Fruit fly (Drosophila melanogaster) whole organism, prepupa: ENCODE data around the gene CG1116.

Source experiments
- Blimp-1 ChIP-seq: fragments of 200-800 bp; sonication (Bioruptor generic); optimal IDR thresholded peaks from 3 replicates; lab custom pipeline; 2017; ENCODE audit warnings: missing biosample characterization, missing genetic modification characterization, mild to moderate bottlenecking, moderate library complexity, missing genetic modification reagents
- CG10631 ChIP-seq: fragments of 200-800 bp; sonication (Bioruptor generic); optimal IDR thresholded peaks from 2 replicates; lab custom pipeline; 2016; ENCODE audit warnings: missing biosample characterization, missing genetic modification characterization
- CG10669 ChIP-seq: fragments of 200-800 bp; sonication (Bioruptor generic); optimal IDR thresholded peaks from 3 replicates; lab custom pipeline; 2018; ENCODE audit warnings: missing biosample characterization, mild to moderate bottlenecking, missing genetic modification characterization, moderate library complexity
- CG11902 ChIP-seq: fragments of 200-800 bp; sonication (Bioruptor generic); optimal IDR thresholded peaks from 3 replicates; lab custom pipeline; 2016; ENCODE audit warnings: missing biosample characterization, missing genetic modification characterization
- CG15336 ChIP-seq: fragments of 200-800 bp; sonication (Bioruptor generic); IDR thresholded peaks from 2 replicates; pipeline ENCODE4 v1.3.6; 2022; ENCODE audit warnings: missing biosample characterization, missing genetic modification characterization
- CG16779 ChIP-seq: fragments of 200-800 bp; sonication (Bioruptor generic); optimal IDR thresholded peaks from 3 replicates; lab custom pipeline; 2017; ENCODE audit warnings: missing biosample characterization, mild to moderate bottlenecking, missing genetic modification characterization
- CG3032 ChIP-seq: fragments of 200-800 bp; optimal IDR thresholded peaks from 2 replicates; lab custom pipeline; 2019; ENCODE audit warnings: missing biosample characterization, mild to moderate bottlenecking, missing genetic modification characterization, moderate library complexity
- CG31627 ChIP-seq: fragments of 200-800 bp; sonication (Bioruptor generic); optimal IDR thresholded peaks from 3 replicates; lab custom pipeline; 2016; ENCODE audit warnings: missing biosample characterization, missing genetic modification characterization
- CG32006 ChIP-seq: fragments of 200-800 bp; sonication (Bioruptor generic); optimal IDR thresholded peaks from 3 replicates; lab custom pipeline; 2017; ENCODE audit warnings: missing biosample characterization, mild to moderate bottlenecking, missing genetic modification characterization
- CG34406 ChIP-seq: fragments of 200-800 bp; sonication (Bioruptor generic); optimal IDR thresholded peaks from 3 replicates; lab custom pipeline; 2016; ENCODE audit warnings: missing biosample characterization, missing genetic modification characterization
- CG3919 ChIP-seq: fragments of 200-800 bp; sonication (Bioruptor generic); optimal IDR thresholded peaks from 3 replicates; lab custom pipeline; 2016; ENCODE audit warnings: missing biosample characterization, missing genetic modification characterization
- CG4318 ChIP-seq: fragments of 200-800 bp; sonication (Bioruptor generic); optimal IDR thresholded peaks from 3 replicates; lab custom pipeline; 2017; ENCODE audit warnings: missing biosample characterization, mild to moderate bottlenecking, missing genetic modification characterization
- CG6808 ChIP-seq: fragments of 200-800 bp; sonication (Bioruptor generic); optimal IDR thresholded peaks from 3 replicates; lab custom pipeline; 2017; ENCODE audit warnings: missing biosample characterization, missing genetic modification characterization, mild to moderate bottlenecking, moderate library complexity, missing genetic modification reagents
- CG6854 ChIP-seq: fragments of 200-800 bp; sonication (Bioruptor generic); optimal IDR thresholded peaks from 2 replicates; lab custom pipeline; 2017; ENCODE audit warnings: missing biosample characterization, mild to moderate bottlenecking, missing genetic modification characterization
- CG8119 ChIP-seq: fragments of 200-800 bp; sonication (Bioruptor generic); IDR thresholded peaks from 3 replicates; pipeline ENCODE4 v1.3.6; 2022; ENCODE audit warnings: missing biosample characterization, missing genetic modification characterization
- CG8632 ChIP-seq: fragments of 200-800 bp; sonication (Bioruptor generic); optimal IDR thresholded peaks from 3 replicates; lab custom pipeline; 2016; ENCODE audit warnings: missing biosample characterization, missing genetic modification characterization
- Eip78C ChIP-seq: fragments of 200-800 bp; sonication (Bioruptor generic); peaks from one replicate; lab custom pipeline; 2016; ENCODE audit warnings: missing biosample characterization, missing genetic modification characterization
- Eip93F ChIP-seq: fragments of 200-800 bp; sonication (Bioruptor generic); optimal IDR thresholded peaks from 2 replicates; lab custom pipeline; 2016; ENCODE audit warnings: missing biosample characterization, mild to moderate bottlenecking, missing genetic modification characterization
- Gug ChIP-seq: fragments of 200-800 bp; sonication (Bioruptor generic); IDR thresholded peaks from 2 replicates; pipeline ENCODE4 v1.3.6; 2022; ENCODE audit warnings: missing biosample characterization, missing genetic modification characterization
- Hr38 ChIP-seq: sonication (Bioruptor generic); optimal IDR thresholded peaks from 2 replicates; lab custom pipeline; 2016; ENCODE audit warnings: missing biosample characterization, missing genetic modification characterization
- Hr4 ChIP-seq: fragments of 200-800 bp; sonication (Bioruptor generic); optimal IDR thresholded peaks from 3 replicates; lab custom pipeline; 2016; ENCODE audit warnings: missing biosample characterization, missing genetic modification characterization
- OdsH ChIP-seq: fragments of 200-800 bp; sonication (Bioruptor generic); optimal IDR thresholded peaks from 3 replicates; lab custom pipeline; 2016; ENCODE audit warnings: missing biosample characterization, missing genetic modification characterization
- Sox102F ChIP-seq: fragments of 200-800 bp; sonication (Bioruptor generic); optimal IDR thresholded peaks from 2 replicates; lab custom pipeline; 2016; ENCODE audit warnings: missing biosample characterization, mild to moderate bottlenecking, missing genetic modification characterization
- Sox14 ChIP-seq: fragments of 200-800 bp; sonication (Bioruptor generic); optimal IDR thresholded peaks from 3 replicates; lab custom pipeline; 2016; ENCODE audit warnings: missing biosample characterization, missing genetic modification characterization
- Sox15 ChIP-seq: fragments of 200-800 bp; sonication (Bioruptor generic); optimal IDR thresholded peaks from 3 replicates; lab custom pipeline; 2016; ENCODE audit warnings: missing biosample characterization, missing genetic modification characterization
- achi ChIP-seq: fragments of 200-800 bp; sonication (Bioruptor generic); optimal IDR thresholded peaks from 3 replicates; lab custom pipeline; 2016; ENCODE audit warnings: missing biosample characterization, missing genetic modification characterization
- cyc ChIP-seq: fragments of 200-800 bp; sonication (Bioruptor generic); optimal IDR thresholded peaks from 3 replicates; lab custom pipeline; 2016; ENCODE audit warnings: missing biosample characterization, missing genetic modification characterization
- dac ChIP-seq: fragments of 200-800 bp; sonication (Bioruptor generic); optimal IDR thresholded peaks from 2 replicates; lab custom pipeline; 2017; ENCODE audit warnings: missing biosample characterization, mild to moderate bottlenecking, missing genetic modification characterization
- dsx ChIP-seq: fragments of 200-800 bp; optimal IDR thresholded peaks from 3 replicates; lab custom pipeline; 2019; ENCODE audit warnings: missing biosample characterization, mild to moderate bottlenecking, missing genetic modification characterization, moderate library complexity; ENCODE audit not compliant: poor library complexity, severe bottlenecking
- eg ChIP-seq: fragments of 200-800 bp; sonication (Bioruptor generic); IDR thresholded peaks from 3 replicates; pipeline ENCODE4 v1.3.6; 2022; ENCODE audit warnings: missing biosample characterization, missing genetic modification characterization
- esn ChIP-seq: fragments of 200-800 bp; sonication (Bioruptor generic); optimal IDR thresholded peaks from 2 replicates; lab custom pipeline; 2016; ENCODE audit warnings: missing biosample characterization, mild to moderate bottlenecking, missing genetic modification characterization, moderate library complexity
- fd59A ChIP-seq: fragments of 200-800 bp; sonication (Bioruptor generic); optimal IDR thresholded peaks from 2 replicates; lab custom pipeline; 2017; ENCODE audit warnings: missing biosample characterization, mild to moderate bottlenecking, missing genetic modification characterization, missing genetic modification reagents
- fd85E ChIP-seq: fragments of 200-800 bp; sonication (Bioruptor generic); optimal IDR thresholded peaks from 3 replicates; lab custom pipeline; 2016; ENCODE audit warnings: missing biosample characterization, missing genetic modification characterization
- fkh ChIP-seq: fragments of 200-800 bp; sonication (Bioruptor generic); optimal IDR thresholded peaks from 3 replicates; lab custom pipeline; 2017; ENCODE audit warnings: missing biosample characterization, mild to moderate bottlenecking, missing genetic modification characterization, moderate library complexity
- pdm3 ChIP-seq: fragments of 200-800 bp; sonication (Bioruptor generic); optimal IDR thresholded peaks from 3 replicates; lab custom pipeline; 2016; ENCODE audit warnings: missing biosample characterization, missing genetic modification characterization
- salr ChIP-seq, 2 experiments: fragments of 200-800 bp; sonication (Bioruptor generic); optimal IDR thresholded peaks; 3 replicates each; lab custom pipeline; 2016 to 2018; ENCODE audit warnings: missing biosample characterization in 2 of 2, missing genetic modification characterization in 2 of 2, mild to moderate bottlenecking in 1 of 2
- spab ChIP-seq: fragments of 200-800 bp; sonication (Bioruptor generic); optimal IDR thresholded peaks from 2 replicates; lab custom pipeline; 2017; ENCODE audit warnings: missing biosample characterization, mild to moderate bottlenecking, missing genetic modification characterization, missing genetic modification reagents
- ss ChIP-seq, 2 experiments: fragments of 200-800 bp; sonication (Bioruptor generic); optimal IDR thresholded peaks; 2 replicates in 1 of 2; 3 replicates in 1 of 2; lab custom pipeline; 2017 to 2018; ENCODE audit warnings: mild to moderate bottlenecking in 2 of 2, missing biosample characterization in 2 of 2, missing genetic modification characterization in 2 of 2, moderate library complexity in 1 of 2
- svp ChIP-seq: fragments of 200-800 bp; sonication (Bioruptor generic); peaks from one replicate; lab custom pipeline; 2016; ENCODE audit warnings: missing biosample characterization, missing genetic modification characterization
- topi ChIP-seq: fragments of 200-800 bp; sonication (Bioruptor generic); optimal IDR thresholded peaks from 3 replicates; lab custom pipeline; 2016; ENCODE audit warnings: missing biosample characterization, missing genetic modification characterization
- vri ChIP-seq: fragments of 200-800 bp; sonication (Bioruptor generic); optimal IDR thresholded peaks from 3 replicates; lab custom pipeline; 2016; ENCODE audit warnings: missing biosample characterization, mild to moderate bottlenecking, missing genetic modification characterization

The CG1116 gene

DNA sequence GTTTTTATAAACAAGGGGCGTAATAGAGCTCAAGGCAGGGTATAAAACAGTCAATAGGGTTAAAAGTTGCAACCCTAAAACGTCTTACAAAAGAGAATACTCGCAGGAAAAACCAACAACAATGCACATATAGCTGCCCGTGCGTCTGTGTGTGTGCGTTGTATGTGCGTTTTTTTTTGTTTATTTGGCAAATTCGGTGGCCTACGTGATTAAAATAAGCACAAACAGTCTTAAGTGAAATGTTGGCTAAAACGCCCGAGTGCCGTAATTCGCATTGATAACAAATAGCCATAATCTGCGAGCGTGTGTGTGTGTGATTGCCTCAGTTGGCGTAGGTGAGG is 37.7 kb downstream of the CG1116 start:
- no peak for TF ChIP-seq Sox15 (GFP tag; lab: Kevin White, UChicago)
- TF ChIP-seq Sox102F (GFP tag; lab: Kevin White, UChicago), result no peak
- no peak for TF ChIP-seq CG16779
- TF ChIP-seq CG34406 (GFP tag; lab: Kevin White, UChicago), result no peak
- no peak for TF ChIP-seq Hr38
- no peak for TF ChIP-seq CG3919 (GFP tag; lab: Kevin White, UChicago)
- TF ChIP-seq vri (GFP tag; lab: Kevin White, UChicago), result peak; percentile 80

dm6 chr3R:5261262-5261661 is 41.8 kb downstream of the CG1116 start:
- 0 out of 3 replicates have a peak, but pooled peaks have one; percentile 7 for TF ChIP-seq eg (GFP tag; lab: Robert Waterston, UW)
- TF ChIP-seq vri (GFP tag; lab: Kevin White, UChicago), result peak; percentile 73
- no peak for TF ChIP-seq spab (GFP tag; lab: Kevin White, UChicago)
- TF ChIP-seq CG4318 (GFP tag; lab: Kevin White, UChicago), result no peak
- no peak for TF ChIP-seq CG6808 (GFP tag; lab: Kevin White, UChicago)
- no peak for TF ChIP-seq Gug (GFP tag; lab: Robert Waterston, UW)
- TF ChIP-seq CG6854 (GFP tag; lab: Kevin White, UChicago), result no peak
- TF ChIP-seq svp (GFP tag; lab: Kevin White, UChicago), result peak; percentile 81
- peak; percentile 30 for TF ChIP-seq Eip78C (GFP tag; lab: Kevin White, UChicago)
- TF ChIP-seq ss (GFP tag; optimal IDR thresholded peaks at IDR 0.05; lab: Kevin White, UChicago), result peak in 1 of 2 experiments; percentile 6
- TF ChIP-seq Eip93F (GFP tag; lab: Kevin White, UChicago), result no peak

- TF ChIP-seq pdm3 (GFP tag; lab: Kevin White, UChicago), result no peak
- no peak for TF ChIP-seq achi (GFP tag; lab: Kevin White, UChicago)
- TF ChIP-seq Sox102F (GFP tag; lab: Kevin White, UChicago), result no peak
- no peak for TF ChIP-seq Hr4 (GFP tag; lab: Kevin White, UChicago)
- peak; percentile 64 for TF ChIP-seq vri (GFP tag; lab: Kevin White, UChicago)
- no peak for TF ChIP-seq Blimp-1 (GFP tag; lab: Kevin White, UChicago)
- no peak for TF ChIP-seq CG11902 (GFP tag; lab: Kevin White, UChicago)
- TF ChIP-seq CG6854 (GFP tag; lab: Kevin White, UChicago), result no peak
- TF ChIP-seq Hr38, result no peak
- no peak for TF ChIP-seq CG31627 (GFP tag; lab: Kevin White, UChicago)
- TF ChIP-seq fkh (GFP tag; lab: Kevin White, UChicago), result peak; percentile 8
- no peak for TF ChIP-seq Sox15 (GFP tag; lab: Kevin White, UChicago)
- TF ChIP-seq CG8119 (GFP tag; lab: Robert Waterston, UW), result no peak
- peak; percentile 45 for TF ChIP-seq svp (GFP tag; lab: Kevin White, UChicago)
- no peak for TF ChIP-seq cyc (GFP tag; lab: Kevin White, UChicago)
- TF ChIP-seq CG3032 (tag; lab: Kevin White, UChicago), result no peak
- no peak for TF ChIP-seq topi (GFP tag; lab: Kevin White, UChicago)
- no peak for TF ChIP-seq CG15336 (GFP tag; lab: Robert Waterston, UW)
- TF ChIP-seq salr (GFP tag; optimal IDR thresholded peaks at IDR 0.05; lab: Kevin White, UChicago), result no peak
- no peak for TF ChIP-seq fd59A
- no peak for TF ChIP-seq CG10669
- no peak for TF ChIP-seq fd85E (GFP tag; lab: Kevin White, UChicago)
- TF ChIP-seq OdsH (GFP tag; lab: Kevin White, UChicago), result no peak
- no peak for TF ChIP-seq CG8632
- peak; percentile 30 for TF ChIP-seq Eip78C (GFP tag; lab: Kevin White, UChicago)
- TF ChIP-seq CG10631 (GFP tag; lab: Kevin White, UChicago), result no peak
- no peak for TF ChIP-seq dsx (GFP tag; lab: Kevin White, UChicago)
- TF ChIP-seq CG3919 (GFP tag; lab: Kevin White, UChicago), result no peak
- no peak for TF ChIP-seq Sox14 (GFP tag; lab: Kevin White, UChicago)
- no peak for TF ChIP-seq CG32006 (GFP tag; lab: Kevin White, UChicago)
- no peak for TF ChIP-seq dac (GFP tag; lab: Kevin White, UChicago)
- TF ChIP-seq esn, result no peak
- no peak for TF ChIP-seq Gug (GFP tag; lab: Robert Waterston, UW)
These were observed 42.6 kb downstream of the CG1116 start for dm6 chr3R:5261996-5262535.
